Worm (Caenorhabditis elegans) whole organism, early embryonic: ENCODE data around the gene tmbi-4.

Source experiments
- B0310.2 ChIP-seq: sonication (generic microtip); optimal IDR thresholded peaks from 2 replicates; lab custom pipeline; 2016; ENCODE audit warnings: mild to moderate bottlenecking, missing genetic modification characterization, missing compliant biosample characterization
- F13C5.2 ChIP-seq: sonication (generic microtip); optimal IDR thresholded peaks from 2 replicates; lab custom pipeline; 2017; ENCODE audit warnings: mild to moderate bottlenecking, missing genetic modification characterization, inconsistent platforms, missing compliant biosample characterization
- aly-1 ChIP-seq: sonication (generic microtip); optimal IDR thresholded peaks from 2 replicates; lab custom pipeline; 2016; ENCODE audit warnings: missing genetic modification characterization, missing compliant biosample characterization
- ama-1 ChIP-seq: fragments of 150-350 bp; optimal IDR thresholded peaks from 2 replicates; lab custom pipeline; 2014
- ceh-13 ChIP-seq: fragments of 200-800 bp; sonication (Bioruptor generic); optimal IDR thresholded peaks from 2 replicates; lab custom pipeline; 2018; ENCODE audit warnings: mild to moderate bottlenecking, missing genetic modification characterization, missing compliant biosample characterization
- ceh-36 ChIP-seq: sonication (generic microtip); optimal IDR thresholded peaks from 2 replicates; lab custom pipeline; 2016; ENCODE audit warnings: missing genetic modification characterization, inconsistent platforms, missing compliant biosample characterization
- ets-7 ChIP-seq: sonication (generic microtip); optimal IDR thresholded peaks from 2 replicates; lab custom pipeline; 2016; ENCODE audit warnings: missing genotype, missing genetic modification characterization, missing compliant biosample characterization
- flt-1 ChIP-seq: fragments of 200-800 bp; sonication (Bioruptor generic); IDR thresholded peaks from 2 replicates; pipeline ENCODE4 v1.3.6; 2022; ENCODE audit warnings: missing genetic modification characterization, missing compliant biosample characterization
- hmbx-1 ChIP-seq: sonication (generic microtip); optimal IDR thresholded peaks from 2 replicates; lab custom pipeline; 2016; ENCODE audit warnings: mild to moderate bottlenecking, missing genetic modification characterization, missing compliant biosample characterization
- hmg-4 ChIP-seq: fragments of 200-800 bp; sonication (Bioruptor generic); optimal IDR thresholded peaks from 2 replicates; lab custom pipeline; 2018; ENCODE audit warnings: mild to moderate bottlenecking, missing genetic modification characterization, missing compliant biosample characterization
- hnd-1 ChIP-seq: sonication (generic microtip); optimal IDR thresholded peaks from 2 replicates; lab custom pipeline; 2016; ENCODE audit warnings: missing genetic modification characterization, missing compliant biosample characterization
- pes-1 ChIP-seq: fragments of 200-800 bp; sonication (Bioruptor generic); IDR thresholded peaks from 2 replicates; pipeline ENCODE4 v1.3.6; 2022; ENCODE audit warnings: missing genetic modification reagents, missing genetic modification characterization, missing compliant biosample characterization
- scrt-1 ChIP-seq: fragments of 200-800 bp; sonication (Bioruptor generic); IDR thresholded peaks from 2 replicates; pipeline ENCODE4 v1.3.6; 2022; ENCODE audit warnings: missing genetic modification characterization, missing compliant biosample characterization
- sea-1 ChIP-seq: fragments of 200-800 bp; sonication (Bioruptor generic); conservative IDR thresholded peaks from 2 replicates; pipeline ENCODE4 v1.3.6; 2022; ENCODE audit warnings: missing genetic modification characterization, missing compliant biosample characterization
- tbx-11 ChIP-seq: fragments of 200-800 bp; sonication (Bioruptor generic); IDR thresholded peaks from 2 replicates; pipeline ENCODE4 v1.3.6; 2022; ENCODE audit warnings: missing genetic modification characterization, missing compliant biosample characterization
- tbx-37 ChIP-seq: fragments of 200-800 bp; sonication (Bioruptor generic); conservative IDR thresholded peaks from 2 replicates; pipeline ENCODE4 v1.3.6; 2022; ENCODE audit warnings: missing genetic modification reagents, missing genetic modification characterization, missing compliant biosample characterization
- tra-4 ChIP-seq: sonication (generic microtip); optimal IDR thresholded peaks from 2 replicates; lab custom pipeline; 2017; ENCODE audit warnings: missing genetic modification characterization, missing compliant biosample characterization

Gene tmbi-4

DNA sequence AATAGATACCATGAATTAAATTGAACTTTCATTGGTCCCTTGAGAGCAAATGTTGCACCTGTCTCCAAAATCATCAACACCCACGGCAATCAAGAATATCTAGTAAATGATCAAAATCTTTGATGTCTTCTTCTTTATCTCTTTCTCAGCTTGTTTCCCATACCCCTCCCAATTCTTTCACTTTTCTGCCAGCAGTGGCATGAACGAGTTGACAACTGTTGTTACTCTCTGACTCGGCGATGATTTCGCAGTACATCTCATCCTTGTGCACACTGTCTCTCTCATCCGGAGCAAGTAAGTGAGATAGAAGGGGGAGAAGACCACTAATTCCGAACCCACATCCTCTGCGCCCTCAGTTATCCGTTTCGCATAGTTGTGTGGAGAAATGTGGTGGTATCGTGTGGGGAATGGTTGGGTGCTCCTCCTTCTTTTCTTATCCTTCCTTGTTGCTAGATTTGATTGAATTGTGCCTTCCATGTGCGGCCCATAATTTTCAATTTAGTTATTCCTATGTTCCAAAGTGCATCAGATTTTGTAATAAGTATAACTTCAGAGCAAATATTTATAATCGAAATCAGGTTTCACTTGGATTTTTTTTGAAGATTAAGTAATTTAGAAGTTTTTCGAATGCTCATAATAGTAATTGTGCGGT is 10.9 kb downstream of the tmbi-4 start:
- TF ChIP-seq tbx-37: no peak
- TF ChIP-seq flt-1 (GFP tag; lab: Robert Waterston, UW): no peak
- TF ChIP-seq F13C5.2 (tag; lab: Kevin White, UChicago): no peak
- TF ChIP-seq hmg-4: no peak
- no peak for TF ChIP-seq ceh-36 (tag; lab: Kevin White, UChicago)
- no peak for TF ChIP-seq sea-1 (GFP tag; lab: Robert Waterston, UW)
- TF ChIP-seq ceh-13 (GFP tag; lab: Kevin White, UChicago): no peak
- no peak for TF ChIP-seq pes-1 (GFP tag; lab: Robert Waterston, UW)
- TF ChIP-seq tbx-11: no peak
- TF ChIP-seq aly-1 (tag; lab: Kevin White, UChicago): no peak
- no peak for TF ChIP-seq ets-7 (tag; lab: Kevin White, UChicago)
- TF ChIP-seq B0310.2 (tag; lab: Kevin White, UChicago): no peak
- no peak for TF ChIP-seq scrt-1 (GFP tag; lab: Robert Waterston, UW)
- no peak for TF ChIP-seq ama-1 (lab: Kevin White, UChicago)
- TF ChIP-seq hmbx-1: no peak
- no peak for TF ChIP-seq tra-4 (tag; lab: Kevin White, UChicago)
- no peak for TF ChIP-seq hnd-1 (tag; lab: Kevin White, UChicago)

DNA sequence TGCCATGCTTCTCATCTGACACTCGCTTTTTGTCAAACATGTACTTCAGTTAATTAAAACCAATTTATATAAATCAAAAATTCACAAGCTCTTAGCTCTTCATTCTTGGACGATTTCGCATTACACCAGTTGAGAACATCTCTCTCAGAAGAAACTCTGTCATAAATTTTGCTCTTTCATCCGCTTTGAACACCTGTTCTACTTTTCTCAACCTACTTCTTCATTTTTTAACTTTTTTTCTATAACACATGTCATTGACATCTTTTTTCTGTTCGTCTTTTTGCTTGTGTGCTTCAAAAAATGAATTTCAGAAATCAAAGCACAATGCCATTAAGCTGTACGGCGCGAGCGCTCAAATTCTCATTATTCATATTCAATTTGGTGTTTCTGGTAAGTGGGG is 12.4 kb downstream of the tmbi-4 start, which contains the start of gene tsp-11:
TSS of gene tsp-11 (plus strand) at position 301 of the 400 bp plus-strand sequence.
- no peak for TF ChIP-seq hmg-4
- TF ChIP-seq ets-7 (tag; lab: Kevin White, UChicago): no peak
- TF ChIP-seq F13C5.2 (tag; lab: Kevin White, UChicago): no peak
- TF ChIP-seq aly-1 (tag; lab: Kevin White, UChicago): no peak
- no peak for TF ChIP-seq tbx-11
- no peak for TF ChIP-seq hmbx-1
- no peak for TF ChIP-seq B0310.2 (tag; lab: Kevin White, UChicago)
- no peak for TF ChIP-seq flt-1 (GFP tag; lab: Robert Waterston, UW)
- no peak for TF ChIP-seq ama-1 (lab: Kevin White, UChicago)
- no peak for TF ChIP-seq scrt-1 (GFP tag; lab: Robert Waterston, UW)

ce11 chrX:9166921-9167320 is 16.4 kb downstream of the tmbi-4 start, which contains the start of gene B0563.10:
TSS of gene B0563.10 (minus strand) at chrX:9167245.
- TF ChIP-seq B0310.2 (tag; lab: Kevin White, UChicago): no peak
- no peak for TF ChIP-seq hmg-4

DNA sequence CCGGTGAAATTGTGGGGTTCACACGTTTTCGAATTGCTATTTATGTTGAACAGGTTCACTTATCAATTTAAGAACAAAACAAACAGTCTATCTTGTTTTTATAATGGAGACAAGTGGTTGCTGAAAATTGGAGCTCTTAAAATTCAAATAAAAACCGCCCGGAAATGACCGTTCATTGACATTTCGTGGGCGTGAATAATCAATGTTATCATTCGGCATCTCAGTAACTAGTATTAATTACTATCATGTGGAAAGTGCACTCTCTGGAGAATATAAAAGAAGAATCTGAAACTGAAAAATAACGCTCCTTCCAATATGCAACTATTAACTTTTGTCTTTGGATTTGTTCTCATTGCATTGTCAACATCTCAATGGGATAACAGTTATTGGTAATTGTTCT is 17.7 kb downstream of the tmbi-4 start, which contains the start of gene B0563.9:
TSS of gene B0563.9 (plus strand) at position 301 of the 400 bp plus-strand sequence.
- no peak for TF ChIP-seq tra-4 (tag; lab: Kevin White, UChicago)

- TF ChIP-seq ceh-13 (GFP tag; lab: Kevin White, UChicago) (no peak), hmg-4 (no peak), ama-1 (lab: Kevin White, UChicago) (no peak), aly-1 (tag; lab: Kevin White, UChicago) (no peak), ceh-36 (tag; lab: Kevin White, UChicago) (no peak), tra-4 (tag; lab: Kevin White, UChicago) (no peak), B0310.2 (tag; lab: Kevin White, UChicago) (no peak), F13C5.2 (tag; lab: Kevin White, UChicago) (no peak), hnd-1 (tag; lab: Kevin White, UChicago) (no peak), ets-7 (tag; lab: Kevin White, UChicago) (no peak), hmbx-1 (no peak), pes-1 (GFP tag; lab: Robert Waterston, UW) (no peak)
These were observed 19.6 kb downstream of the tmbi-4 start for ce11 chrX:9170058-9170457.

DNA sequence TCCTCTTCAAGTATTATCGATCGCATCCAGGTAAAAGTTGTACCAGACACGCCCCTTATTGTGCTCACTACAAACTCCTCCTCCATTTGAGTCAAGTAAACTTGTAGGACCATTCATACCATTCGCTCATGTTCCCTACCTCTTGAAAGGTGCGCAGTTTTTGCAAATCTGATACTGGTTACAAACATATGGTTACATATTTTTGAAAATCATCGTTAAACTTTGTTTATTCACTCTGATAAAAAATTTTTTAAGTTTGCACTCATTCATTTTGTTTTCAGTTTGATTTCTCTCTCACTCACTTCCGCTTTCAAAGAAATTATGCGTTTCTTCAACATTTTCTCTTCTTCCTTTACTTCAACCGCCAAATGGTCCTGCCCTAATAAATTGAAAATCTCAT is 20.7 kb downstream of the tmbi-4 start, which contains the start of gene B0563.1:
TSS of gene B0563.1 (plus strand) at position 301 of the 400 bp plus-strand sequence.
- TF ChIP-seq F13C5.2 (tag; lab: Kevin White, UChicago): no peak
- no peak for TF ChIP-seq ceh-13 (GFP tag; lab: Kevin White, UChicago)
- TF ChIP-seq tbx-11: no peak
- no peak for TF ChIP-seq tra-4 (tag; lab: Kevin White, UChicago)
- TF ChIP-seq hmbx-1: no peak
- no peak for TF ChIP-seq pes-1 (GFP tag; lab: Robert Waterston, UW)
- no peak for TF ChIP-seq hmg-4
- TF ChIP-seq scrt-1 (GFP tag; lab: Robert Waterston, UW): no peak
- no peak for TF ChIP-seq flt-1 (GFP tag; lab: Robert Waterston, UW)

DNA sequence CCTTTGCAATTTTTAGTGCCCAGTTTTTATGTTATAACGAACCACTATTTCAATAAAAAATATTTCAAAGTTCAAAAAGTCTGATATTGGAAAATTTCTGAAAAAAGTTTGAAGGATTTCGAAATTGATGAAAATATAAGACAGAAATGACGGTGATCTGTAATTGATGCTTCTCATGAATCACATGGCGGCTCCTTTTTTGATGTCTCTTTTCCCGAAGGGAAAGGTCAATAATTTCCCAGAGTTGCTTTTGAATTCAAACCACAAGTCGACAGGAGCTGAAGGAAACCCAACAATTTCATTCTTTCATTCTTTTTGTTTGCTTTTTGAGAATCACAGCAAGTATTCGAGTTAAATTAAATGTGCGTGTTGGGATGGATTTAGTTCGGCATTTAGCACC is 21.8 kb downstream of the tmbi-4 start, which contains the start of gene B0563.18:
TSS of gene B0563.18 (plus strand) at position 301 of the 400 bp plus-strand sequence.
- TF ChIP-seq F13C5.2 (tag; lab: Kevin White, UChicago): no peak
- no peak for TF ChIP-seq tbx-37
- TF ChIP-seq B0310.2 (tag; lab: Kevin White, UChicago): no peak
- no peak for TF ChIP-seq tra-4 (tag; lab: Kevin White, UChicago)
- no peak for TF ChIP-seq hmbx-1
- TF ChIP-seq ceh-13 (GFP tag; lab: Kevin White, UChicago): no peak
- no peak for TF ChIP-seq scrt-1 (GFP tag; lab: Robert Waterston, UW)
- TF ChIP-seq ceh-36 (tag; lab: Kevin White, UChicago): no peak
- TF ChIP-seq ama-1 (lab: Kevin White, UChicago): no peak
- TF ChIP-seq tbx-11: no peak
- no peak for TF ChIP-seq flt-1 (GFP tag; lab: Robert Waterston, UW)
- TF ChIP-seq sea-1 (GFP tag; lab: Robert Waterston, UW): no peak
- TF ChIP-seq hnd-1 (tag; lab: Kevin White, UChicago): no peak
- TF ChIP-seq hmg-4: no peak
- TF ChIP-seq aly-1 (tag; lab: Kevin White, UChicago): no peak
- no peak for TF ChIP-seq pes-1 (GFP tag; lab: Robert Waterston, UW)
- TF ChIP-seq ets-7 (tag; lab: Kevin White, UChicago): no peak
